Worm (Caenorhabditis elegans): Measurements from ENCODE around the gene R155.3.

The R155.3 gene

DNA sequence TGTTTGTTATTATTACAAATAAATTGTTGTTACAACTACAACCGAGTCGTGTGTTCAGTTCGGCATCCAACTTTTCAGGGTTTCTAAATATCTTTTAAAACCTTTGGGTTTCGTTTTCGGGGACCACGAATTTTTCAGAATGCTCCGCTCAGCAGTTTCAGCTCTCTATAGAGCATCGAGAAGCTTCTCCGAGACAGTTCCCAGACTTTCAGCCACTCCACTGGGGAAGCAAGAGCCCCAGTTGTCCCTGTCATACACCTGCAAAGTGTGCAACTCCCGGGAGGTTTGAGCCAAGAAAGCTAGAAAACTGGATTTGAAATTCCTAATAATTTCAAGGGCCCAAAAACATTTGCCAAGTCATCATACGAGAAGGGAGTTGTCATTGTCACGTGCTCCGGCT, 25.2 kb downstream of the R155.3 start, which contains the start of gene F53A3.7 (continued):
- TF ChIP-seq rpc-1 (optimal IDR thresholded peaks at IDR 0.05) (no peak), rpc-1 (tag; optimal IDR thresholded peaks at IDR 0.05) (no peak), unc-130 (GFP tag; optimal IDR thresholded peaks at IDR 0.05) (peak; percentile 41), lin-35 (GFP tag; optimal IDR thresholded peaks at IDR 0.05) (peak in 1 of 3 experiments; percentile 1), ceh-40 (GFP tag; IDR thresholded peaks at IDR 0.05) (no peak), ztf-18 (tag; optimal IDR thresholded peaks at IDR 0.05) (no peak), madf-8 (GFP tag; conservative IDR thresholded peaks at IDR 0.05) (no peak; the same call in 1 of the 2 replicates), mel-28 (tag; optimal IDR thresholded peaks at IDR 0.05; ENCODE audit: borderline replicate concordance) (no peak), Y56A3A.18 (GFP tag; IDR thresholded peaks at IDR 0.05) (peak; percentile 53; the same call in 1 of the 2 replicates), lin-26 (GFP tag; IDR thresholded peaks at IDR 0.05) (no peak), bed-2 (GFP tag; IDR thresholded peaks at IDR 0.05) (no peak), zim-3 (tag; optimal IDR thresholded peaks at IDR 0.05) (no peak), him-1 (tag; optimal IDR thresholded peaks at IDR 0.05) (peak; percentile 57), ZK185.1 (tag; optimal IDR thresholded peaks at IDR 0.05; ENCODE audit: poor library complexity, severe bottlenecking) (no peak), ama-1 (optimal IDR thresholded peaks at IDR 0.05) (no peak), ama-1 (GFP tag; optimal IDR thresholded peaks at IDR 0.05) (peak in 1 of 2 experiments; percentile 57), ceh-58 (GFP tag; IDR thresholded peaks at IDR 0.05) (no peak), Y79H2A.3 (GFP tag; conservative IDR thresholded peaks at IDR 0.05) (no peak), chd-7 (tag; optimal IDR thresholded peaks at IDR 0.05) (no peak), F37B4.10 (GFP tag; IDR thresholded peaks at IDR 0.05) (no peak), die-1 (tag; optimal IDR thresholded peaks at IDR 0.05) (no peak), F49E8.2 (tag; optimal IDR thresholded peaks at IDR 0.05; ENCODE audit: insufficient read depth) (no peak), B0035.1 (tag; optimal IDR thresholded peaks at IDR 0.05) (no peak), nfya-2 (GFP tag; IDR thresholded peaks at IDR 0.05) (0 out of 2 replicates have a peak, but pooled peaks have one; percentile 56), rcor-1 (GFP tag; IDR thresholded peaks at IDR 0.05) (no peak; the same call in 1 of the 2 replicates), hsf-1 (GFP tag; IDR thresholded peaks at IDR 0.05) (peak; percentile 70; the same call in 1 of the 2 replicates), let-607 (tag; optimal IDR thresholded peaks at IDR 0.05) (no peak), rec-8 (tag; optimal IDR thresholded peaks at IDR 0.05) (no peak), egrh-3 (GFP tag; IDR thresholded peaks at IDR 0.05) (no peak), lag-1 (GFP tag; IDR thresholded peaks at IDR 0.05) (no peak), ztf-6 (GFP tag; IDR thresholded peaks at IDR 0.05) (no peak), lsy-27 (tag; optimal IDR thresholded peaks at IDR 0.05; ENCODE audit: borderline replicate concordance, insufficient read depth) (no peak), nhr-27 (tag; optimal IDR thresholded peaks at IDR 0.05) (no peak), efl-1 (GFP tag; optimal IDR thresholded peaks at IDR 0.05) (no peak), zfh-2 (GFP tag; conservative IDR thresholded peaks at IDR 0.05) (no peak), ets-4 (GFP tag; optimal IDR thresholded peaks at IDR 0.05) (no peak), C06A6.2 (GFP tag; conservative IDR thresholded peaks at IDR 0.05) (no peak), B0019.2 (GFP tag; conservative IDR thresholded peaks at IDR 0.05) (no peak), nfya-1 (tag; optimal IDR thresholded peaks at IDR 0.05; ENCODE audit: borderline replicate concordance, insufficient read depth) (no peak), lir-1 (GFP tag; conservative IDR thresholded peaks at IDR 0.05) (no peak), somi-1 (GFP tag; optimal IDR thresholded peaks at IDR 0.05) (no peak)

Data from whole organism, young adult.